Fruit fly (Drosophila melanogaster) whole organism, embryonic: ENCODE measurements around the gene Tep2.

Experiments used
- CG14667 ChIP-seq: fragments of 200-800 bp; sonication (Bioruptor generic); IDR thresholded peaks from 2 replicates; pipeline ENCODE4 v1.3.6; 2022; ENCODE audit warnings: missing biosample characterization, missing genetic modification characterization
- CG15073 ChIP-seq: fragments of 200-800 bp; sonication (Bioruptor generic); optimal IDR thresholded peaks from 2 replicates; lab custom pipeline; 2016; ENCODE audit warnings: missing biosample characterization, missing genetic modification characterization

- TF ChIP-seq CG14667 (GFP tag; lab: Robert Waterston, UW): no peak
- TF ChIP-seq CG15073 (GFP tag; lab: Kevin White, UChicago): no peak
Measured at dm6 chr2L:7710580-7710979, 9.2 kb upstream of the Tep2 start, which contains the start of gene Ntl.
